Worm (Caenorhabditis elegans) whole organism, L2 larva: ENCODE results near the gene dcr-1.

ENCODE experiments used
- crh-2 ChIP-seq: sonication (generic microtip); optimal IDR thresholded peaks from 2 replicates; lab custom pipeline; 2017; ENCODE audit warnings: missing biosample characterization, missing genetic modification characterization
- nhr-77 ChIP-seq: fragments of 150-350 bp; optimal IDR thresholded peaks from 2 replicates; lab custom pipeline; 2014; ENCODE audit warnings: missing biosample characterization, missing genetic modification characterization
- unc-62 ChIP-seq: fragments of 150-350 bp; optimal IDR thresholded peaks from 2 replicates; lab custom pipeline; 2014; ENCODE audit warnings: missing biosample characterization, missing genetic modification reagents, missing genetic modification characterization

- no peak for TF ChIP-seq nhr-77 (tag; lab: Kevin White, UChicago)
- peak; percentile 51 for TF ChIP-seq crh-2
- TF ChIP-seq unc-62, result no peak
Measured at ce11 chrIII:8109459-8110057, 29.5 kb upstream of the dcr-1 start.
